Fruit fly (Drosophila melanogaster): Measurements from ENCODE around the gene pasha.
A peak's percentile ranks its signal among the peaks of the same experiment; 100 is the strongest.

pasha gene

dm6 chr3R:31617801-31618200 lies at the start of gene pasha:
Gene pasha, plus strand, starts transcription at chr3R:31617977.
- TF ChIP-seq Eip93F (GFP tag; optimal IDR thresholded peaks at IDR 0.05), result no peak
- peak; percentile 13 for TF ChIP-seq dsx (GFP tag; optimal IDR thresholded peaks at IDR 0.05; ENCODE audit: poor library complexity, severe bottlenecking)
- TF ChIP-seq acj6 (GFP tag; optimal IDR thresholded peaks at IDR 0.05), result no peak
- TF ChIP-seq Ets21C (GFP tag; optimal IDR thresholded peaks at IDR 0.05), result no peak
- TF ChIP-seq CG1621 (tag; optimal IDR thresholded peaks at IDR 0.05), result no peak
- TF ChIP-seq Lpt (GFP tag; optimal IDR thresholded peaks at IDR 0.05), result no peak
- TF ChIP-seq CG10631 (GFP tag; optimal IDR thresholded peaks at IDR 0.05), result no peak
- TF ChIP-seq Sox14 (GFP tag; optimal IDR thresholded peaks at IDR 0.05), result no peak
- no peak for TF ChIP-seq CG3919 (GFP tag; optimal IDR thresholded peaks at IDR 0.05)
- no peak for TF ChIP-seq OdsH (GFP tag; optimal IDR thresholded peaks at IDR 0.05)
- peak; percentile 44 for TF ChIP-seq fkh (GFP tag; optimal IDR thresholded peaks at IDR 0.05)
- no peak for TF ChIP-seq CG15336 (GFP tag; IDR thresholded peaks at IDR 0.05)
- TF ChIP-seq CG6808 (GFP tag; optimal IDR thresholded peaks at IDR 0.05), result no peak
- no peak for TF ChIP-seq Met (GFP tag; optimal IDR thresholded peaks at IDR 0.05)

dm6 chr3R:31571885-31572292 lies 45.9 kb upstream of the pasha start, which contains the start of gene gammaCOP:
Gene gammaCOP, plus strand, starts transcription at chr3R:31572143.
- TF ChIP-seq CG8119 (GFP tag; IDR thresholded peaks at IDR 0.05), result no peak
- TF ChIP-seq topi (GFP tag; optimal IDR thresholded peaks at IDR 0.05), result no peak
- TF ChIP-seq Ets96B (tag; optimal IDR thresholded peaks at IDR 0.05), result no peak
- no peak for TF ChIP-seq CG15336 (GFP tag; IDR thresholded peaks at IDR 0.05)
- no peak for TF ChIP-seq Ets21C (GFP tag; optimal IDR thresholded peaks at IDR 0.05)
- no peak for TF ChIP-seq net (GFP tag; optimal IDR thresholded peaks at IDR 0.05)
- TF ChIP-seq CG16779 (tag; optimal IDR thresholded peaks at IDR 0.05), result no peak
- no peak for TF ChIP-seq CG6854 (GFP tag; optimal IDR thresholded peaks at IDR 0.05)
- TF ChIP-seq CG8319 (GFP tag; optimal IDR thresholded peaks at IDR 0.05), result no peak
- no peak for TF ChIP-seq Eip78C (GFP tag)
- no peak for TF ChIP-seq Met (GFP tag; optimal IDR thresholded peaks at IDR 0.05)
- TF ChIP-seq CG10669 (GFP tag; optimal IDR thresholded peaks at IDR 0.05), result no peak
- TF ChIP-seq CG34406 (GFP tag; optimal IDR thresholded peaks at IDR 0.05), result no peak
- no peak for TF ChIP-seq Lpt (GFP tag; optimal IDR thresholded peaks at IDR 0.05)
- TF ChIP-seq CG1621 (tag; optimal IDR thresholded peaks at IDR 0.05), result no peak
- TF ChIP-seq dsx (GFP tag; optimal IDR thresholded peaks at IDR 0.05; ENCODE audit: poor library complexity, severe bottlenecking), result no peak
- TF ChIP-seq CG6276 (GFP tag; optimal IDR thresholded peaks at IDR 0.05), result no peak
- no peak for TF ChIP-seq CG11294 (GFP tag; IDR thresholded peaks at IDR 0.05)
- TF ChIP-seq CG6792 (GFP tag; optimal IDR thresholded peaks at IDR 0.05), result no peak
- TF ChIP-seq Eip93F (GFP tag; optimal IDR thresholded peaks at IDR 0.05), result no peak

dm6 chr3R:31577351-31577750 lies 40.4 kb upstream of the pasha start:
- TF ChIP-seq CG10631 (GFP tag; optimal IDR thresholded peaks at IDR 0.05) (no peak), CG10669 (GFP tag; optimal IDR thresholded peaks at IDR 0.05) (no peak), Smox (GFP tag; optimal IDR thresholded peaks at IDR 0.05) (no peak), achi (GFP tag; optimal IDR thresholded peaks at IDR 0.05) (no peak), net (GFP tag; optimal IDR thresholded peaks at IDR 0.05) (no peak), cyc (GFP tag; optimal IDR thresholded peaks at IDR 0.05) (no peak), fd59A (GFP tag; optimal IDR thresholded peaks at IDR 0.05) (no peak), Lpt (GFP tag; optimal IDR thresholded peaks at IDR 0.05) (no peak), CG1621 (tag; optimal IDR thresholded peaks at IDR 0.05) (no peak), CG31627 (GFP tag; optimal IDR thresholded peaks at IDR 0.05) (no peak), Hr38 (GFP tag; optimal IDR thresholded peaks at IDR 0.05) (no peak), CG6276 (GFP tag; optimal IDR thresholded peaks at IDR 0.05) (no peak), vri (GFP tag; optimal IDR thresholded peaks at IDR 0.05) (no peak)

dm6 chr3R:31580032-31580431 lies 37.7 kb upstream of the pasha start:
- no peak for TF ChIP-seq Hr38 (GFP tag; optimal IDR thresholded peaks at IDR 0.05)
- TF ChIP-seq Lpt (GFP tag; optimal IDR thresholded peaks at IDR 0.05), result no peak
- no peak for TF ChIP-seq OdsH (GFP tag; optimal IDR thresholded peaks at IDR 0.05)
- no peak for TF ChIP-seq CG6808 (GFP tag; optimal IDR thresholded peaks at IDR 0.05)
- no peak for TF ChIP-seq Hr39 (GFP tag; optimal IDR thresholded peaks at IDR 0.05)
- TF ChIP-seq CG11294 (GFP tag; IDR thresholded peaks at IDR 0.05), result no peak
- no peak for TF ChIP-seq CG34406 (GFP tag; optimal IDR thresholded peaks at IDR 0.05)
- TF ChIP-seq Eip78C (GFP tag), result no peak
- no peak for TF ChIP-seq net (GFP tag; optimal IDR thresholded peaks at IDR 0.05)
- no peak for TF ChIP-seq CG7368 (GFP tag; optimal IDR thresholded peaks at IDR 0.05)
- TF ChIP-seq CG3919 (GFP tag; optimal IDR thresholded peaks at IDR 0.05), result no peak

Measured in whole organism, prepupa.